Worm (Caenorhabditis elegans): ENCODE data around the gene str-94.

str-94 gene

DNA sequence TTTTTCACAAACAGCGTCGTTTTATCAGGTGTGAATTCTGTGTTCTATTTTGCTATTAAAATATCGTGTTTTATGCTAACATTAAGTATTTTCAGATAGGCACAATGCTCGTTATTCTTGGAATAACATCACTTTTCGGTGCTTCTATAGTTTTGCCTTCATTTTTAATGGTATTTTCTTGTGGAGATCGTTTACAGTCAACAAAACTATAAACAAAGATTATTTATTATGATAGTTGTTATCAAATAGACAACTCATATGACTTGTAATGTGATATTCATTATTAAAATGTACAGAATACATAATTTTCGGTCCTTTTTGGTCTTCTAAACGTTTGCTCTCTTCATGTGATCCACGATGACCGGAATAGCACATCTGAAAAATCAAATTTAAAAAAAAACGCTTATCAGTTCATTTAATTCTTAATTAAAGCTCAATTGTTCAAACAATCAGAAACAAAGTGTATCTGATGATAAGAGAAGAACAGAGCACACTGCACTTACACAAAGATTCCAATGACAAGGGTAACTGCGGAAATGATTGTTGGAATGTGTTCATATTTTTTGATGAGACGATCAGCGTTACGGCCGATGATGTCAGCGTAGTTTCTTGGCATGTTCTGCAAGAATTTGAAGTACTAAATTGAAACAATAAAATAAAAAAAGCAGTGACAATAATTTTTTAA lies 5.0 kb upstream of the str-94 start, which contains the start of gene F07C3.9:
F07C3.9 (minus strand) TSS at position 635 of the 685 bp plus-strand sequence.
- no peak for TF ChIP-seq ama-1 (optimal IDR thresholded peaks at IDR 0.05)
- TF ChIP-seq fkh-10 (GFP tag; optimal IDR thresholded peaks at IDR 0.05), result no peak
- no peak for TF ChIP-seq ceh-82 (tag; optimal IDR thresholded peaks at IDR 0.05)
- peak; percentile 52 for TF ChIP-seq nhr-28 (tag; optimal IDR thresholded peaks at IDR 0.05)
- TF ChIP-seq gei-8 (GFP tag; optimal IDR thresholded peaks at IDR 0.05), result no peak
- peak; percentile 6 for TF ChIP-seq ztf-7 (tag; optimal IDR thresholded peaks at IDR 0.05)
- TF ChIP-seq ztf-11 (tag; optimal IDR thresholded peaks at IDR 0.05), result no peak
- TF ChIP-seq mdt-29 (GFP tag; IDR thresholded peaks at IDR 0.05), result no peak
- TF ChIP-seq hif-1 (tag; optimal IDR thresholded peaks at IDR 0.05), result peak in 1 of 2 experiments; percentile 16
- TF ChIP-seq nhr-6 (tag; optimal IDR thresholded peaks at IDR 0.05), result no peak
- TF ChIP-seq dve-1 (tag; optimal IDR thresholded peaks at IDR 0.05; ENCODE audit: insufficient read depth), result peak; percentile 57
- peak; percentile 82 for TF ChIP-seq pqm-1 (tag; optimal IDR thresholded peaks at IDR 0.05)
- TF ChIP-seq aly-2 (tag; optimal IDR thresholded peaks at IDR 0.05), result no peak
- no peak for TF ChIP-seq vab-7 (GFP tag; IDR thresholded peaks at IDR 0.05)
- TF ChIP-seq daf-16 (GFP tag; optimal IDR thresholded peaks at IDR 0.05), result no peak
- TF ChIP-seq daf-16 (tag; optimal IDR thresholded peaks at IDR 0.05), result peak; percentile 91
- TF ChIP-seq F44E2.7 (GFP tag; IDR thresholded peaks at IDR 0.05), result no peak
- no peak for TF ChIP-seq tag-97 (GFP tag; IDR thresholded peaks at IDR 0.05)
- TF ChIP-seq lin-1 (GFP tag; IDR thresholded peaks at IDR 0.05), result no peak
- TF ChIP-seq mxl-2 (GFP tag; conservative IDR thresholded peaks at IDR 0.05), result no peak
- TF ChIP-seq lsy-2 (tag; optimal IDR thresholded peaks at IDR 0.05), result peak in 1 of 2 experiments; percentile 26
- no peak for TF ChIP-seq set-16 (GFP tag; IDR thresholded peaks at IDR 0.05)
- TF ChIP-seq R02D3.7 (tag; optimal IDR thresholded peaks at IDR 0.05), result no peak
- peak; percentile 81 for TF ChIP-seq php-3 (GFP tag; IDR thresholded peaks at IDR 0.05)
- peak; percentile 41 for TF ChIP-seq nhr-48 (tag; optimal IDR thresholded peaks at IDR 0.05)
- TF ChIP-seq nhr-25 (tag; optimal IDR thresholded peaks at IDR 0.05; ENCODE audit: borderline replicate concordance, insufficient read depth), result no peak
- TF ChIP-seq hlh-11 (tag; optimal IDR thresholded peaks at IDR 0.05), result peak; percentile 48
- no peak for TF ChIP-seq attf-4 (tag; optimal IDR thresholded peaks at IDR 0.05)
- no peak for TF ChIP-seq lin-39 (tag; optimal IDR thresholded peaks at IDR 0.05)
- no peak for TF ChIP-seq arid-1 (GFP tag; conservative IDR thresholded peaks at IDR 0.05)
- no peak for TF ChIP-seq ctbp-1 (GFP tag; IDR thresholded peaks at IDR 0.05)
- no peak for TF ChIP-seq F26F4.8 (GFP tag; conservative IDR thresholded peaks at IDR 0.05)
- TF ChIP-seq nhr-10 (tag; optimal IDR thresholded peaks at IDR 0.05), result no peak
- TF ChIP-seq hlh-30 (tag; optimal IDR thresholded peaks at IDR 0.05; ENCODE audit: insufficient read depth), result no peak
- TF ChIP-seq madf-5 (GFP tag; IDR thresholded peaks at IDR 0.05), result no peak
- no peak; the same call in none of the 2 replicates for TF ChIP-seq dmd-6 (GFP tag; IDR thresholded peaks at IDR 0.05)
- no peak for TF ChIP-seq rbr-2 (tag; optimal IDR thresholded peaks at IDR 0.05)
- TF ChIP-seq egl-43 (GFP tag; IDR thresholded peaks at IDR 0.05), result no peak

DNA sequence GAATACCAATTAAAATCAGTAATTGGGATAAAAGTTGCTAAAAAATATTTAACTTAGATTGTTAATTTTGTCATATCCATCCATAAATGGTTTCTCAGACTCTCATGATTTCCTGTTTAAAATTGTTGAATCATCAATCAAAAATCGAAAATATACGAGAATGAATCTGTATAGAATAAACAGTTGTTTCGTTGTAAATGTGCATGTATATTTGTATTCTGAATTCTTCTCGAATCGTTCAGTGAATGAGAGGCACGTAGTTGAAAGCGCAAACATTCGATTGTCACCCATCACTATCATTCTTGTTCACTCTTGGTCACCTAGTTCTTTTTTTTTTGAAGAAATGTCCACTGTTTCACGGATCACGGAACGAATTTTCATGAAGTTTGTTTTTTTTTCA lies 826 bp upstream of the str-94 start, which contains the start of gene ptd-2:
ptd-2 (plus strand) TSS at position 301 of the 400 bp plus-strand sequence.
- TF ChIP-seq hif-1 (tag; optimal IDR thresholded peaks at IDR 0.05), result no peak
- TF ChIP-seq ceh-44 (GFP tag; IDR thresholded peaks at IDR 0.05), result no peak
- TF ChIP-seq F44E2.7 (GFP tag; IDR thresholded peaks at IDR 0.05), result no peak
- no peak for TF ChIP-seq snpc-4 (tag; optimal IDR thresholded peaks at IDR 0.05)
